Fruit fly (Drosophila melanogaster) Kc167 (cell line): ENCODE measurements around the gene SLC22A.

Source experiments
- Myc ChIP-seq: fragments of >200 bp; optimal IDR thresholded peaks from 2 replicates; lab custom pipeline; 2017; ENCODE audit warnings: missing external identifiers
- Sin3A ChIP-seq: fragments of >200 bp; optimal IDR thresholded peaks from 2 replicates; lab custom pipeline; 2018; ENCODE audit warnings: missing external identifiers
- h ChIP-seq: fragments of >200 bp; optimal IDR thresholded peaks from 3 replicates; lab custom pipeline; 2018; ENCODE audit warnings: missing external identifiers
- insv ChIP-seq: fragments of >200 bp; optimal IDR thresholded peaks from 3 replicates; lab custom pipeline; 2018; ENCODE audit warnings: missing external identifiers
- psq ChIP-seq: fragments of >200 bp; optimal IDR thresholded peaks from 2 replicates; lab custom pipeline; 2017; ENCODE audit warnings: missing external identifiers
- ttk ChIP-seq: sonication (Bioruptor generic); optimal IDR thresholded peaks from 2 replicates; lab custom pipeline; 2017; ENCODE audit warnings: missing external identifiers

The SLC22A gene

DNA sequence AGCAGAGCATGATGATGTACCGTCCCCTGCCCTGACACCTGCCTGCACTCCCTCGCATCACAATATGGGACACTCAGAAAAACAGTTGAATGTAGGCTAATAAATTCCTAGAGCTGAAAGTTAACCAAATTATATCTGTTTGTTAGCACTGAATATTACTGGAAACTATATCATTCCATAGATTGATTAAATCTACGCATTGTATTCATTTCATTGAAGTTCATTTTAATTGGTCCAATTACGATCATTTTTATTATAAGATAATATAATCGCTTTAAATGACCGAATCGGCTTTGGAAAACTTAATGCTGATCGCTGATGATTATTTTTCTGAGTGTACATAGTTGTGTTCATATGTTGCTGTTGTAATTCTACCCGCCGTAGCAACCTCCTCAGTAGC is 15.9 kb upstream of the SLC22A start:
- TF ChIP-seq Myc (lab: Kevin White, UChicago): no peak
- TF ChIP-seq ttk: no peak
- no peak for TF ChIP-seq Sin3A (lab: Kevin White, UChicago)
- TF ChIP-seq psq (lab: Kevin White, UChicago): no peak

DNA sequence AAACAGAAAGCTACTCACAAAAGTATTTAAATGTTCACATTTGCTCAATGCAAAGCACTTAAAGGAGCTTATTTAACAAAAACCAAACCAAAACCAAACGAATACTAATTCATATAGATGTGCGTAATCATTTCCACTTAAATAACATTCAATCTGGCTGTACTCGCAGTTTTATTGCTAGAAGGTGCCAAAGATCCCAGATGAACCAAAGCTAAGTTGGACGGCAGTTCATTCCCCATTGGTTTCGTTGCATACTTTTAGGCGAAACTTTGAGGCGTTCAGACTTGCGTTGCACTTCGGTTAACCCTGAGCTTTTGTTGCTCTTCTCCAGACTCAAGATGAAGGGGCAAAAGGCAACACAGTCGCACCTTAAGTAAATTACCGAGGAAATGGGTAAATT is 4.3 kb upstream of the SLC22A start:
- TF ChIP-seq Myc (lab: Kevin White, UChicago) (no peak), ttk (no peak), insv (lab: Kevin White, UChicago) (no peak), Sin3A (lab: Kevin White, UChicago) (no peak), h (lab: Kevin White, UChicago) (no peak), psq (lab: Kevin White, UChicago) (no peak)

DNA sequence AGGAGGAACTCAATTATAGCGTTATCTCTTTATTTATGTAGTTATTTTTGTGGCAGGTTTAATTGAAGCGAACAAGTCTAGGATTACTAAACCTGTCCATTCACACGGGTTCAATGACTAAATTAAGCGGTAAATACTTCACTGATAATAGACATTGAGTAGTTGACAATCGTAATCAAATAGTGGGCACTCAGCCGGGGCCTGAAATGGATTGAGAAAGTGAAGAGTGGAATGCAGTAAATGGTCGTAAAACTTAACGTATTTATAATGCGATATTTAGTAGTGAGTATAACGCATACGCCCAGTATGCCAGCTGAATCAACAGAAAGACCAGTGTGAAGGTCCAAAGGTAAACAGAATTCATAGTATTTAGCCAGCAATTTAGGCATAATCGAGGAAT is 1.6 kb downstream of the SLC22A start:
- no peak for TF ChIP-seq h (lab: Kevin White, UChicago)
- no peak for TF ChIP-seq ttk
- TF ChIP-seq Myc (lab: Kevin White, UChicago): no peak
- TF ChIP-seq Sin3A (lab: Kevin White, UChicago): no peak
- no peak for TF ChIP-seq psq (lab: Kevin White, UChicago)
- no peak for TF ChIP-seq insv (lab: Kevin White, UChicago)

DNA sequence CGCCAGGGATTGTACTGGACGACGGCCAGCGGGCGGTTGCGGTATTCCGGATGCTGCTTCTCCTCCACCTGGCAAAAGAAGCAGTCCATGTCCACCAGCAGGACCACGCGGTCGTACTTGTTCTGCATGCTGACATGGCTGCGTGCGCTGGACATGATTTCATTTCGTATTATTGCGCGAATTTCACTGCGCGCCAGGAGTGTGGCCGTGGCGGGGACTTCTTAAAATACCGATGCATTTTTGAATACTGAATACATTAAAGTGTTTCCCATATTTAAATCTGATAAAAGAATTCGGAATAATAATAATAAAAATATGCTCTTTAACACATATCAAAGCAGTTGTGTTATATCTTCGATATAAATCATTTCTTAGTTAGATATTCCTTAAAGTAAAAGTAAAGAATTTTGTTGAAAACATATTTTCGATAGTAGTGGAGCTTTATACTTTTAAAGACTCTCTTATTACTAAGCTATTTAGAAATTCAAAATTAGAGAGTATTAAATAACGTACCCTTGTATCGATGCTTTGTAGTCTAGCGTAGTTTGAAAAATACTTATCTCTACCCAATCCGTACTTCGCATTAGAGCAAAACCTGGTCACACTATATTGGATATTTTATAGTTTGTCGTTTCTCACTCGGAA is 7.2 kb downstream of the SLC22A start, which contains the start of the genes PolH and CG14562:
TSS of gene PolH (minus strand) at position 198 of the 645 bp plus-strand sequence.
TSS of gene CG14562 (plus strand) at position 607 of the 645 bp plus-strand sequence.
- no peak for TF ChIP-seq insv (lab: Kevin White, UChicago)
- no peak for TF ChIP-seq Myc (lab: Kevin White, UChicago)
- TF ChIP-seq psq (lab: Kevin White, UChicago): no peak
- TF ChIP-seq ttk: no peak
- no peak for TF ChIP-seq h (lab: Kevin White, UChicago)
- no peak for TF ChIP-seq Sin3A (lab: Kevin White, UChicago)

DNA sequence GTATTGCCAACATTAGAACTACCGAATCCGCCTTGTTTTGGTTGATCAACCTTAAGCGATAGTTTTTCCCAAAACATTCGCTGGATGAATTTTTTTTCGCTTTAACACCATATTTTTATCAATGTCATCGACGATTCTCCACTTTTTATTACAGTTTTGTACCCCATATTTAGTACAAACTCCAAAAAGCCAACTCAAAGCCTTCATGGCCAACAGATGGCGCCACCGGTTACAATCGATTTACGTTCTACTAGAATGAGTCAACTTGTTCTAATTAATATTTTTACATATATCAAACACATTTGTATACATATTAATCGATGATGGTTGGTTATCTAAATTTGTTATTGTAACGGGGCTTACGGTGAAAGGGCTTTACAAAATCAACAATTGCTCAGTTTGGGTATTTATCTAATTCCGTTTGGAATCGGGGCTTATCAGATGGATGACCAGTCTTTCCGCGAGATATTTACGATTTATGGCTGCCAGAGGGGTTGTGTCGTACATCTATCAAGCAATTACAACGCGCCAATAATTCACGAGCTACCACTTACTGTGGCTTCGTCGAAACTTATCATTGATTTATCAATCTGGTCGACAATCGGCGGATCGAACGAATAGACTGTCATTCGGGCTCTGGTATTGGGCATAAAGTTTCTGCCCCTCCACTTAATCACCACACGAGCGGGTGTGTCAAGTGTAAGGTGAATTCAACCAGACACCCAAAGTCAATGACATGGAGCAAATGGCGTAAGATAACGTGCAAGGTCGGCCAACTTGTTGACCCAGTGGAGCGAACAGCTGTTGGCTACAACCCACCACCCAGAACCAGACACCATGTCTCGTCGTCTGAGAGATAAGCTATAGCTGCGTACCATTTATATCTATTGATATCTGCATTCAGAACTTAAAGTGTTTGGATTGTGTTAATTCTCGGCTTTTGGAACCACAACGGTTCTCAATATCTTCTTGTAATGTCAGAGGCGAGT is 18.8 kb downstream of the SLC22A start:
- no peak for TF ChIP-seq ttk
- no peak for TF ChIP-seq insv (lab: Kevin White, UChicago)
- TF ChIP-seq Myc (lab: Kevin White, UChicago): no peak
- TF ChIP-seq psq (lab: Kevin White, UChicago): no peak
- TF ChIP-seq h (lab: Kevin White, UChicago): no peak
- TF ChIP-seq Sin3A (lab: Kevin White, UChicago): no peak

DNA sequence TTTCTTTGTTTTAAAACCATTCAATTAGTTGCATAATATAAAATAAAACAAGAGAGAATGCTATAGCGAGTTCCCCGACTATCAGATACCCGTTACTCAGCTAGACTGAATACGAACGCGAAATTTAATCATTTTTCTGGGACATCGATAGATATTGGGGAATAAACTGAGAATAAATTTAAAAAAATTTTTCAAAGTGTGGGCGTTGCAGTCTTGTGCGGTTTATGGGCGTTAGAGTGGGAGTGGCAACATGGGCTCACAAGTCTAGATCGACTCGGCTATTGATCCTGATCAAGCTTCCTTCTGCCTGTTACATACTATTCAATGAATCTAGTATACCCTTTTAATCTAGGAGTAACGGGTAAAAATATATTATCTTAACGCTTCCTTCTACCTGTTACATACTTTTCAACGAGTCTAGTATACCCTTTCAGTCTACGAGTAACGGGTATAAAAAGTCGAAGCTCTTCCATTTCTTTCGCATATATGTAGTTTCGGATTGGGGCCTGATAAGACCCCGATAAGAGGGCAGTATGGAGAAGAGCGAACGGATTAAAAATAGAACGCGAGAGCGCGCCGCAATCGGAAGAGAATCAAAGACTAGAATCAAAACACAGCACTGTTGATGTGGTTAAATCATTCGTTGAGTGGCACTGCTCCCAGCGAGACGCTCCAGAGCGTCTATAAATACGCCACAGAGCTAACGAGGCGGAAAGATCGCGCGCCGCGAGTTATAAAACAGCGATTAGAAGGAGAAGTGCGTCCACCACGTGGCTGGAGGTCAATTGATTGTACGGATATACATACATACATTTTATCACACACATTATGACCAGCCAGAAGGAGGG is 20.2 kb downstream of the SLC22A start, which contains the start of gene CG7458:
TSS of gene CG7458 (plus strand) at position 637 of the 848 bp plus-strand sequence.
- no peak for TF ChIP-seq Sin3A (lab: Kevin White, UChicago)
- TF ChIP-seq insv (lab: Kevin White, UChicago): no peak
- no peak for TF ChIP-seq Myc (lab: Kevin White, UChicago)
- TF ChIP-seq ttk: no peak

DNA sequence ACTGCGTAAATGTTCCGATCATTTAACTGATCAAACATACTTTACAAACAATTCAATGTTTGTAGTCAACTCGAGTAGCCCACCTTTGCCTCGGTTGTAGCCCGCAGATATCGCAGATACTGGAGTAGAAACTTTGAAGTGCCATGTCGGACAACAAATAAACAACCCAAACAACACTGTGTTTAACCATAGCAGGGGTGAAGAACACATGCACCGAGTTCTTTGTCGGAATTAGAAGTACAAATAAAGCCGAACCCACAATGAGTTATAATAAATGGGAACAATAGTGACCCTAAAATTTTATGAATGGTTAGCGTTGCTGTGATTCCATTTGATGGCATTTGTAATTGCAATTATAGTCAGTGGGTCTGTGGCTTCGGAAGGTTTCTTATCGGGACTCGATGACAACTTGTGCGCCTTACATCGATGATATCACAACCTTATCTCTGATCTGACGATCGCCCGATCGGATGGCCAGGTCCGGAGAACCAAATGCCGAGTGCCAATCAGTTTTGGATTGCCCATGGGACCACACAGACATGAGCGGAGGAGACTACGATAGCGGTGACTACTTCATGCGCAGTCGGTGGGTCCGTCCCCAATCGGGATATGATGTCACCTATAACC is 27.5 kb downstream of the SLC22A start, which contains the start of gene Chs2:
TSS of gene Chs2 (plus strand) at position 510 of the 627 bp plus-strand sequence.
- TF ChIP-seq insv (lab: Kevin White, UChicago) (no peak), Sin3A (lab: Kevin White, UChicago) (no peak), Myc (lab: Kevin White, UChicago) (no peak), ttk (no peak), h (lab: Kevin White, UChicago) (no peak)

DNA sequence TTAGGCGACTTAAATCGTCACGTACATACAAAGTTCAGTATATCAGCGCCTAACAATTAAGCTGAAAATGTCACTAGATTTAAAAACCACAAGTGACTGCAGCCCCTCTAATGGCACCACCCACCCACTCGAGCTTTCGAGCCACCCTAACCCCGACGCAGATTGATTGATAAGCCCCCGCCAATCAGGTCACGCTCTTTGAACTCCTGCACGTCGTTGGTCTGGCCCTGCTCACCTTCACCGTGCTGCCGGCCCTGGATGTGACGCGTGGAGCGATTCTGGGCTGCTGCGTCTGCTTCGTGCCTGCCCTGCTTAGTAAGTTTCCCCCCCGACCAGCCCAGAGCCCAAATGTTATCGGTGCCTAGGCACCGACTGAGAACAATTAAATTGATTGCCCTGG is 28.8 kb downstream of the SLC22A start:
- TF ChIP-seq Sin3A (lab: Kevin White, UChicago): no peak
- no peak for TF ChIP-seq h (lab: Kevin White, UChicago)
- TF ChIP-seq insv (lab: Kevin White, UChicago): no peak
- TF ChIP-seq Myc (lab: Kevin White, UChicago): no peak
- no peak for TF ChIP-seq psq (lab: Kevin White, UChicago)
- no peak for TF ChIP-seq ttk

DNA sequence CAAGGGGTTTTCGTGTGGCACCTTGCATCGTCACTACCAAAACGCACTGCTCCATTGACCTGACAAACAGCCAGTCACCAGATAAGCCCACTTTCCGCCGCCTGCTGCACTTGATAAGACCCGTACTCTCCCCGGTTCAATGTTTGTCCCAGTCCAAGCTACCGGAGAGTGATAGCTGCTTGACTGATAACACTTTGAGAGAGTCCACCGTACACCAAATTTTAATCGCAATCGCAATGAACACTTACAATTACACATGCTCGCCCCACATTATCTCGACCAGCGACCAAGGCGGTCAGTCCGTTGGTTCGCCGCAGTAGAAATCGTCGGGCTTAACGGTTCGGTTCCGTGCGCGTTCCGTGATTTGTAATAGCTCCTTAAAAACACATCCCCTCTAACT is 37.2 kb downstream of the SLC22A start, which contains the start of gene P5CS:
TSS of gene P5CS (plus strand) at position 268 of the 400 bp plus-strand sequence.
- TF ChIP-seq h (lab: Kevin White, UChicago): no peak
- no peak for TF ChIP-seq insv (lab: Kevin White, UChicago)
- no peak for TF ChIP-seq psq (lab: Kevin White, UChicago)
- TF ChIP-seq ttk: no peak
- no peak for TF ChIP-seq Myc (lab: Kevin White, UChicago)
- TF ChIP-seq Sin3A (lab: Kevin White, UChicago): no peak
